Worm (Caenorhabditis elegans): Measurements from ENCODE around the gene blos-7.

- no peak for TF ChIP-seq ztf-11 (tag; optimal IDR thresholded peaks at IDR 0.05)
- TF ChIP-seq nhr-76 (tag; optimal IDR thresholded peaks at IDR 0.05): no peak
- TF ChIP-seq mep-1 (tag; optimal IDR thresholded peaks at IDR 0.05): no peak
- TF ChIP-seq mls-2 (tag; optimal IDR thresholded peaks at IDR 0.05): no peak
- TF ChIP-seq nhr-12 (tag; optimal IDR thresholded peaks at IDR 0.05): no peak
- TF ChIP-seq nhr-237 (tag; optimal IDR thresholded peaks at IDR 0.05): no peak
- no peak for TF ChIP-seq unc-39 (tag; optimal IDR thresholded peaks at IDR 0.05)
- TF ChIP-seq unc-62 (GFP tag; optimal IDR thresholded peaks at IDR 0.05): no peak
- no peak for TF ChIP-seq ceh-39 (tag; optimal IDR thresholded peaks at IDR 0.05)
- no peak for TF ChIP-seq lsy-2 (tag; optimal IDR thresholded peaks at IDR 0.05)
- no peak for TF ChIP-seq ceh-83 (GFP tag; optimal IDR thresholded peaks at IDR 0.05)
- no peak for TF ChIP-seq M03D4.4 (tag; optimal IDR thresholded peaks at IDR 0.05)
- no peak for TF ChIP-seq elt-3 (tag; optimal IDR thresholded peaks at IDR 0.05)
- TF ChIP-seq lin-13 (tag; optimal IDR thresholded peaks at IDR 0.05): no peak
Measured at ce11 chrIV:3632475-3632874, 49.8 kb upstream of the blos-7 start.
